Worm (Caenorhabditis elegans): ENCODE results near the gene C45E5.1.

- TF ChIP-seq ama-1 (optimal IDR thresholded peaks at IDR 0.05), result no peak
- no peak for TF ChIP-seq scrt-1 (GFP tag; IDR thresholded peaks at IDR 0.05)
- TF ChIP-seq tra-4 (tag; optimal IDR thresholded peaks at IDR 0.05), result no peak
- no peak for TF ChIP-seq flt-1 (GFP tag; IDR thresholded peaks at IDR 0.05)
Measured at ce11 chrIV:5706603-5707002, 37.6 kb upstream of the C45E5.1 start.
